Fruit fly (Drosophila melanogaster) whole organism, pupa: ENCODE results near the gene RecQ4.

Source experiments
- CG12605 ChIP-seq: fragments of 200-800 bp; sonication (Bioruptor generic); IDR thresholded peaks from 2 replicates; pipeline ENCODE4 v1.3.6; 2022; ENCODE audit warnings: missing biosample characterization, missing genetic modification characterization
- CG13204 ChIP-seq: fragments of 200-800 bp; sonication (Bioruptor generic); optimal IDR thresholded peaks from 2 replicates; lab custom pipeline; 2018; ENCODE audit warnings: missing biosample characterization, mild to moderate bottlenecking, missing genetic modification characterization, moderate library complexity
- CG14655 ChIP-seq: fragments of 200-800 bp; sonication (Bioruptor generic); optimal IDR thresholded peaks from 3 replicates; lab custom pipeline; 2017; ENCODE audit warnings: mild to moderate bottlenecking, missing biosample characterization, missing genetic modification reagents, missing genetic modification characterization
- CG34367 ChIP-seq: fragments of 200-800 bp; sonication (Bioruptor generic); optimal IDR thresholded peaks from 2 replicates; lab custom pipeline; 2018; ENCODE audit warnings: missing biosample characterization, mild to moderate bottlenecking, missing genetic modification characterization
- CG8159 ChIP-seq: fragments of 200-800 bp; sonication (Bioruptor generic); optimal IDR thresholded peaks from 3 replicates; lab custom pipeline; 2018; ENCODE audit warnings: missing biosample characterization, mild to moderate bottlenecking, missing genetic modification characterization, moderate library complexity
- EcR ChIP-seq: fragments of 200-800 bp; sonication (Bioruptor generic); optimal IDR thresholded peaks from 3 replicates; lab custom pipeline; 2019; ENCODE audit warnings: missing biosample characterization, missing genetic modification characterization, mild to moderate bottlenecking, moderate library complexity, missing genetic modification reagents
- Ets98B ChIP-seq: fragments of 200-800 bp; sonication (Bioruptor generic); IDR thresholded peaks from 2 replicates; pipeline ENCODE4 v1.3.6; 2022; ENCODE audit warnings: missing biosample characterization, missing genetic modification characterization
- Snoo ChIP-seq: fragments of 200-800 bp; sonication (Bioruptor generic); optimal IDR thresholded peaks from 3 replicates; lab custom pipeline; 2017; ENCODE audit warnings: missing biosample characterization, mild to moderate bottlenecking, missing genetic modification characterization, inconsistent platforms
- gl ChIP-seq: fragments of 200-800 bp; sonication (Bioruptor generic); optimal IDR thresholded peaks from 2 replicates; lab custom pipeline; 2018; ENCODE audit warnings: missing biosample characterization, mild to moderate bottlenecking, missing genetic modification characterization

DNA sequence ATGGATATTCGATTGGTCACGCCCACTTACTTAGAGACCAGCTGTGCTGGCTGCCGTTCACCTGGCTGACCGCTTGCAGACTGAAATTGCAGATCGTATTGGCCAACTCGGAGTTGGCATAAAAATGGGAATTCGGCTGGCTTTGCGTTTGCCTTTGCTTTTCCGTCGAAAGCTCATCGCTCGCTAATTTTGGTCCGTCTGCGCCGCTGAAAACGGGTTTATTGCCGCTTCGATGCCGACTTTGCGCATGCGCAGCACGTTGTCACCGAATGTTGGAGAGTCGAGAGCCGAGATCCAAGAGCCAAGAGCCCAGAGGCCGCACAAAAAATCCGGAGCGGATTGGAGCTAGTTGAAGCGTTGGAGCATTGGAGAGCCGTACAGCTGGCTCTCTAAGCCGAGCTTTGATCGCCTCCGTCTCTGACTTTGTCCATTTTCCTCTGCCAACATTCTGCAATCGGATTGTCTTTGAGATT, 24.0 kb downstream of the RecQ4 start, which contains the start of gene CG13676:
- TF ChIP-seq CG13204 (GFP tag; lab: Kevin White, UChicago) (peak; percentile 30), CG12605 (no peak), CG8159 (tag; lab: Kevin White, UChicago) (no peak), gl (tag; lab: Kevin White, UChicago) (no peak), CG14655 (GFP tag; lab: Kevin White, UChicago) (no peak), CG34367 (tag; lab: Kevin White, UChicago) (no peak), Ets98B (no peak; the same call in 1 of the 2 replicates), EcR (GFP tag; lab: Kevin White, UChicago) (peak; percentile 64), Snoo (no peak)
